Worm (Caenorhabditis elegans) whole organism, L4/young adult: ENCODE results near the gene C44C1.6.

Source experiments
- W03F9.2 ChIP-seq: fragments of 150-350 bp; optimal IDR thresholded peaks from 2 replicates; lab custom pipeline; 2014; ENCODE audit warnings: missing biosample characterization, missing genetic modification characterization
- dao-5 ChIP-seq: sonication (generic microtip); optimal IDR thresholded peaks from 2 replicates; lab custom pipeline; 2016; ENCODE audit warnings: missing genotype, missing genetic modification characterization, moderate library complexity, missing compliant biosample characterization

- no peak for TF ChIP-seq dao-5 (tag; lab: Kevin White, UChicago)
- no peak for TF ChIP-seq W03F9.2 (tag; lab: Kevin White, UChicago)
These were observed 34.1 kb downstream of the C44C1.6 start for ce11 chrX:936013-936412.
